Fruit fly (Drosophila melanogaster) whole organism, adult: ENCODE results near the gene hdm.

Source experiments
- CG11617 ChIP-seq: fragments of 200-800 bp; sonication (Bioruptor generic); optimal IDR thresholded peaks from 2 replicates; lab custom pipeline; 2017; ENCODE audit warnings: mild to moderate bottlenecking, missing biosample characterization, missing genetic modification reagents, missing genetic modification characterization
- CG12768 ChIP-seq: fragments of 200-800 bp; sonication (Bioruptor generic); optimal IDR thresholded peaks from 2 replicates; lab custom pipeline; 2017; ENCODE audit warnings: missing biosample characterization, missing genetic modification characterization, mild to moderate bottlenecking, moderate library complexity, missing genetic modification reagents
- CG14711 ChIP-seq: fragments of 200-800 bp; sonication (Bioruptor generic); optimal IDR thresholded peaks from 2 replicates; lab custom pipeline; 2018; ENCODE audit warnings: missing biosample characterization, mild to moderate bottlenecking, missing genetic modification characterization, moderate library complexity
- CG1620 ChIP-seq: fragments of 200-800 bp; sonication (Bioruptor generic); optimal IDR thresholded peaks from 2 replicates; lab custom pipeline; 2016; ENCODE audit warnings: missing biosample characterization, missing genetic modification characterization
- CG33017 ChIP-seq: fragments of 200-800 bp; sonication (Bioruptor generic); optimal IDR thresholded peaks from 2 replicates; lab custom pipeline; 2018; ENCODE audit warnings: missing biosample characterization, mild to moderate bottlenecking, missing genetic modification characterization, moderate library complexity
- CG5204 ChIP-seq: fragments of 200-800 bp; sonication (Bioruptor generic); optimal IDR thresholded peaks from 2 replicates; lab custom pipeline; 2016; ENCODE audit warnings: missing biosample characterization, missing genetic modification characterization
- CG7045 ChIP-seq: fragments of 200-800 bp; sonication (Bioruptor generic); optimal IDR thresholded peaks from 2 replicates; lab custom pipeline; 2017; ENCODE audit warnings: missing biosample characterization, mild to moderate bottlenecking, missing genetic modification characterization
- CG7101 ChIP-seq: fragments of 200-800 bp; sonication (Bioruptor generic); optimal IDR thresholded peaks from 2 replicates; lab custom pipeline; 2018; ENCODE audit warnings: missing biosample characterization, mild to moderate bottlenecking, missing genetic modification characterization, moderate library complexity
- Clk ChIP-seq: fragments of 200-800 bp; sonication (Bioruptor generic); optimal IDR thresholded peaks from 2 replicates; lab custom pipeline; 2017; ENCODE audit warnings: missing biosample characterization, missing genetic modification characterization
- Crg-1 ChIP-seq: fragments of 200-800 bp; sonication (Bioruptor generic); optimal IDR thresholded peaks from 2 replicates; lab custom pipeline; 2016; ENCODE audit warnings: missing biosample characterization, missing genetic modification characterization
- Hr96 ChIP-seq: fragments of 200-800 bp; sonication (Bioruptor generic); optimal IDR thresholded peaks from 2 replicates; lab custom pipeline; 2016; ENCODE audit warnings: missing biosample characterization, missing genetic modification characterization
- Mnt ChIP-seq: fragments of 200-800 bp; sonication (Bioruptor generic); optimal IDR thresholded peaks from 2 replicates; lab custom pipeline; 2016; ENCODE audit warnings: missing biosample characterization, mild to moderate bottlenecking, missing genetic modification characterization
- bab1 ChIP-seq: fragments of 200-800 bp; sonication (Bioruptor generic); optimal IDR thresholded peaks from 3 replicates; lab custom pipeline; 2019; ENCODE audit warnings: missing biosample characterization, mild to moderate bottlenecking, missing genetic modification characterization, moderate library complexity
- cic ChIP-seq: fragments of 200-800 bp; sonication (Bioruptor generic); optimal IDR thresholded peaks from 2 replicates; lab custom pipeline; 2017; ENCODE audit warnings: missing biosample characterization, mild to moderate bottlenecking, missing genetic modification characterization, moderate library complexity
- cnc ChIP-seq, 2 experiments: fragments of >200 bp; optimal IDR thresholded peaks; 2 replicates each; lab custom pipeline; 2017
- kay ChIP-seq: fragments of 200-800 bp; sonication (Bioruptor generic); peaks from one replicate; lab custom pipeline; 2016; ENCODE audit warnings: missing biosample characterization, missing genetic modification characterization, borderline replicate concordance
- ovo ChIP-seq: fragments of 200-800 bp; sonication (Bioruptor generic); optimal IDR thresholded peaks from 2 replicates; lab custom pipeline; 2016; ENCODE audit warnings: missing biosample characterization, missing genetic modification characterization
- pad ChIP-seq: fragments of 200-800 bp; sonication (Bioruptor generic); optimal IDR thresholded peaks from 3 replicates; lab custom pipeline; 2017; ENCODE audit warnings: missing biosample characterization, missing genetic modification characterization, mild to moderate bottlenecking, moderate library complexity, missing genetic modification reagents
- tj ChIP-seq: fragments of 200-800 bp; sonication (Bioruptor generic); optimal IDR thresholded peaks from 3 replicates; lab custom pipeline; 2017; ENCODE audit warnings: missing biosample characterization, mild to moderate bottlenecking, missing genetic modification characterization, moderate library complexity
- toe ChIP-seq: fragments of 200-800 bp; sonication (Bioruptor generic); optimal IDR thresholded peaks from 2 replicates; lab custom pipeline; 2016; ENCODE audit warnings: missing biosample characterization, missing genetic modification characterization

hdm gene

DNA sequence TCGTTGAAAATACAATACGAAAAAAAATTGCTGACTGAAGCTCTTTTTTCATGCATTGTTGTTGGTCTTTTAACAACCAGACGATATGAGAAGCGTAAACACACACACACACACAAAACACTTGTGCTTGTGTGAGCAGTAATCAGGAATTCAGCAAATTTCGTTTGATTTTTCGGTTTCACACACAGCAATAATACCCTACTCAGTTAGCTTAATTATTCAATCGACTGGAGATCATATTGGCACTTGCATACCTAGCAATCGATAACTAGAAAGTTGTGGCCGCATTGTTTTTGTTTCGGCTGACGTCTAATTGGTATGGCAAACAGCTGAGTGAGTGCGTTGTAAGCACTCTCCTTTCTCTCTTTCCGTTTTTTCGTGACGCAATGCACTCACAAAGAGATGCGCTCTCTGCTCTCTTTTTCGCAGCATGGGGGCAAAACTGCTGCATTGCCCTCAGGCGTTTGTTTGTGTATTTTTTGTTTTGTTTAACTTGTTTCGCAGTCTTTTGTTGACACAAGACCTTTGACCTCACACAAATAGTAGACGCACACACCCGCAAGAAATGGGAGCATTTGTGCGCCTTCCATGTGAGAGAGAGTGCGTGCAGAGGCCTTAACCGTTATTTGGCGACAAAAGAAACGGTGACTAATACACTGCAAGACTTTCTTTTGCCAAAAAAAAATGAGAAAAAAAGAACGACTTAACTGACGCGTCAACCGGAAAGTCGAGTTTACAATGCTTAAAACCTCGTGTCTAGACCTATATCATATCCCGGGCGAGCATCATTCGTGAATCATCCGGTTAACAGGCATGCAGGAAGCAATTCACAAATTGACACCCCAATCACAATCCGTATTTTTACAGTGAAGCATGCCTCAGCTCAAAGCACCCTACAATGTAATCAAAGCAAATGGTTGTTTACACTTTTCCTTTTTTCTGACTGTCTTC is 25.1 kb upstream of the hdm start:
- TF ChIP-seq kay (GFP tag; lab: Kevin White, UChicago), result no peak
- no peak for TF ChIP-seq CG1620 (GFP tag; lab: Kevin White, UChicago)
- no peak for TF ChIP-seq CG12768 (GFP tag; lab: Kevin White, UChicago)
- peak; percentile 24 for TF ChIP-seq toe
- TF ChIP-seq CG5204, result no peak
- peak; percentile 15 for TF ChIP-seq CG11617 (GFP tag; lab: Kevin White, UChicago)
- TF ChIP-seq bab1 (GFP tag; lab: Kevin White, UChicago), result peak; percentile 72
- TF ChIP-seq cic, result peak; percentile 73
- TF ChIP-seq CG33017 (tag; lab: Kevin White, UChicago), result no peak
- TF ChIP-seq CG14711 (tag; lab: Kevin White, UChicago), result peak; percentile 53
- TF ChIP-seq Hr96 (GFP tag; lab: Kevin White, UChicago), result no peak
- peak; percentile 95 for TF ChIP-seq ovo (GFP tag; lab: Kevin White, UChicago)
- TF ChIP-seq tj (GFP tag; lab: Kevin White, UChicago), result peak; percentile 100
- no peak for TF ChIP-seq Crg-1 (GFP tag; lab: Kevin White, UChicago)
- peak; percentile 37 for TF ChIP-seq CG7101 (tag; lab: Kevin White, UChicago)
- peak; percentile 33 for TF ChIP-seq CG7045 (GFP tag; lab: Kevin White, UChicago)
- TF ChIP-seq cnc (optimal IDR thresholded peaks at IDR 0.05; lab: Kevin White, UChicago), result no peak
- no peak for TF ChIP-seq Clk
- TF ChIP-seq Mnt (GFP tag; lab: Kevin White, UChicago), result no peak
- TF ChIP-seq pad (GFP tag; lab: Kevin White, UChicago), result peak; percentile 61

DNA sequence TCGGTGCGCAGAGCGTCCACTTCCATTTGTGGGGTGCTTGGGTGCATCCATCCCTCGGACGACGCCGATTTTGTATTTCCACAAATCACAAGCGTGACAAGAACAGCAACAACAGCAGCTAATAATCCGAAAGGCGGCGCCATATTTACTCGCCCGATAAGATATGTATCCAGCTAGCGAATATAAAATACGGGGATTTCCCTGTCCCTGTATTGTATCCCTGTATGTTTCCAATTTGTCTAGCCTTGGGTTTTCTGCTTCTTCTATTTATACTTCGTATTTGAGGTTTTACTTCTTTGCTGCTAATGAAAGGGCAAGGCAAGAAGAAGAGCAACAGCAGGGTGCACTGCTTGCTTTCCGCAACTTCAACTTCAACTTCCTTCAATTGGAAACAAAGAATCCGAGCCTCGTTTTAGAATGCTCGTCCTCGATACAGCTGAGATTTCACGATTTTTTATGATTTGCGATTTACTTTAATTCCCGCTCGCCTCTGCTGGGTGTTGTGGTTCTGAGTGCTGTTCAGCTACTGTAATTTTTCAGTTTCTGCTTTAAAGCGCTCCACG is 24.3 kb upstream of the hdm start:
- no peak for TF ChIP-seq cic
- no peak for TF ChIP-seq tj (GFP tag; lab: Kevin White, UChicago)
- no peak for TF ChIP-seq bab1 (GFP tag; lab: Kevin White, UChicago)
- no peak for TF ChIP-seq ovo (GFP tag; lab: Kevin White, UChicago)
- no peak for TF ChIP-seq pad (GFP tag; lab: Kevin White, UChicago)
- TF ChIP-seq CG1620 (GFP tag; lab: Kevin White, UChicago), result no peak
- TF ChIP-seq CG11617 (GFP tag; lab: Kevin White, UChicago), result no peak
- no peak for TF ChIP-seq Hr96 (GFP tag; lab: Kevin White, UChicago)
- no peak for TF ChIP-seq CG5204
- no peak for TF ChIP-seq toe
- TF ChIP-seq CG12768 (GFP tag; lab: Kevin White, UChicago), result no peak
- TF ChIP-seq Crg-1 (GFP tag; lab: Kevin White, UChicago), result no peak
- no peak for TF ChIP-seq kay (GFP tag; lab: Kevin White, UChicago)

DNA sequence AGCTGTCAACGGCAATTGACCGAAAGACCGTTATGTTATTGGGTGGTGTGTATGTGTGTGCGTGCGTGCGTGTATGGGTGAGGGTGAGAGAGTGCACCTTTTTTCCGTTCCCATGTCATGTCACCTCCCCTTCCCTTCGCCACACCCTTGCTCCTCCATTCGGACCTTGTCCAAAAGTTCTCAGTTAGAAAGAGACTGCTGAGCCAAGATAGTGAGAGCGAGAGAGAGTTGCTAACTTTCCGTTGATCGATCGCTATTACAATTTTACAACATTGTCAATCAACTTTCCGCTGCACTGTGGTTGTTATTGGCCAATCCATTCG is 18.5 kb upstream of the hdm start:
- TF ChIP-seq CG14711 (tag; lab: Kevin White, UChicago) (no peak), Mnt (GFP tag; lab: Kevin White, UChicago) (no peak), CG5204 (peak; percentile 14), ovo (GFP tag; lab: Kevin White, UChicago) (peak; percentile 100), Crg-1 (GFP tag; lab: Kevin White, UChicago) (peak; percentile 33), pad (GFP tag; lab: Kevin White, UChicago) (peak; percentile 38)

DNA sequence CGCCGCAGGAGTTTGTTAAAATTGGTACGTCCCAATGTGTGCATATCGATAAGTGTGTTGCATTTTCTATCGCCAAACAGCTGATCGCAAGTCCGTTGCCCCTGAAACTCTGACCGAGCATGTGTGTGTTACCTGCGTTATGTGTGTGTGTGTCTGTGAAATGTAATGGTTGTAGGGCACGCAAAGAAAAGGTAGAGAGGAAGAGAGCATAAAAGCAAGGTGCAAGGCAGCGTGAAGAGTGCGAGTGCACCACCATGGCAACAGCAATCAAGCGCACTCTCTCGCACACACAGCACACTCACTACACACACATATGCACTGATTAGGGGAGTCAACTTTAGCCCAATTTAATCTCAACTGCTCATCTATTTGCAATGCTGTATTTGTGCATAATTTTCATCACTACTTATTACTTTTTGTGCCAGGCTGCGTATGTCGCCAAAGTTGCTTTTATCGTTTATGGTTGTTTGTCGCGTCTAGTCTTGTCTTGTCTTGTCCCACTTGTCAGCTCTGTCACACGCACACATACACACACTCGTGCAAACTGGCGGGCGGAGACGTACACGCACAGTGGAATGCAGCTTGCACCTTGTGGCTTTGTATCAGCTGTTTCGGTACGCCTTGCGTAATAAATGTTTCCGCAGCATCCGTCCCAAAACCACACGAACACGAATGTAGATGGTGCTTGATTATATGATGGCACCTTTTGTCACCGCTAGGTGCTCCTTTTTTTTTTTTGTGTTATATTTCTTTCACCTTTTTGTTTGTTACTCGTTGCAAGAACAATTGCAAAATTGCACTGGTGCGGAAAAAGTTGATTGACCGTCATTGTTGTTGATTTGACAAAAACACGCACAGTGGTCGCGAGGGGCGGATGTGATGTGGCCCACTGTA is 17.9 kb upstream of the hdm start:
- TF ChIP-seq CG11617 (GFP tag; lab: Kevin White, UChicago) (peak; percentile 92), ovo (GFP tag; lab: Kevin White, UChicago) (no peak), Crg-1 (GFP tag; lab: Kevin White, UChicago) (peak; percentile 79), pad (GFP tag; lab: Kevin White, UChicago) (peak; percentile 89), Clk (peak; percentile 71), CG14711 (tag; lab: Kevin White, UChicago) (peak; percentile 50), CG12768 (GFP tag; lab: Kevin White, UChicago) (peak; percentile 73), CG7045 (GFP tag; lab: Kevin White, UChicago) (peak; percentile 86), toe (peak; percentile 60), CG7101 (tag; lab: Kevin White, UChicago) (peak; percentile 75), bab1 (GFP tag; lab: Kevin White, UChicago) (peak; percentile 64), cic (no peak), Hr96 (GFP tag; lab: Kevin White, UChicago) (peak; percentile 94), CG1620 (GFP tag; lab: Kevin White, UChicago) (peak; percentile 79), CG33017 (tag; lab: Kevin White, UChicago) (no peak), kay (GFP tag; lab: Kevin White, UChicago) (no peak), tj (GFP tag; lab: Kevin White, UChicago) (peak; percentile 85), cnc (optimal IDR thresholded peaks at IDR 0.05; lab: Kevin White, UChicago) (no peak), CG5204 (peak; percentile 83), Mnt (GFP tag; lab: Kevin White, UChicago) (peak; percentile 69)
